Fruit fly (Drosophila melanogaster): ENCODE results near the gene CG3698.

The CG3698 gene

DNA sequence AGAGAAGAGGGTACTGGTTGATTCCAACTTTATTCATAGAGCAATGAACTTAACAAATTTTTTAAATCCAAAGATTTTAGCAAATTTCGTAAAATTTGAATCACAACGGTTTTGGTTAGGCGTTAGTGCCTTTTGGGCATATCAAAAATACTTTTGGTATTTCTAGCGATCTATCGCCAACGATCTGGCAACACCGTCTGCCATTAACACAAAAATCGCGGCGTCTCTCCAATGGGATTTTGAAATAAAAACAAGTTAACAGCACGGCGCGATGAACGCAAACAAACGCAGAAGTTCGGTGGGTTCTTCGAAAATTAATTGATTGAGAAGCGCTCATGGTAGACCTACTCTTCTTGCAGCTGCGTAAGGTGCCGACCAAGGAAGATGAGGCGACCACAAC lies 2.0 kb upstream of the CG3698 start, which contains the start of gene Spc105R (continued):
- TF ChIP-seq sim (GFP tag; IDR thresholded peaks at IDR 0.05), result no peak
- no peak for TF ChIP-seq scrt (GFP tag; optimal IDR thresholded peaks at IDR 0.05)
- TF ChIP-seq CG2116 (GFP tag; optimal IDR thresholded peaks at IDR 0.05), result peak; percentile 32
- TF ChIP-seq CG6654 (GFP tag; optimal IDR thresholded peaks at IDR 0.05), result no peak
- TF ChIP-seq Poxn (GFP tag; IDR thresholded peaks at IDR 0.05), result no peak
- no peak for TF ChIP-seq Rfx (GFP tag; IDR thresholded peaks at IDR 0.05)
- TF ChIP-seq gem (tag; optimal IDR thresholded peaks at IDR 0.05), result no peak
- no peak for TF ChIP-seq Adf1 (GFP tag; IDR thresholded peaks at IDR 0.05)
- no peak for TF ChIP-seq CG12744 (GFP tag; optimal IDR thresholded peaks at IDR 0.05)
- no peak for TF ChIP-seq sna (GFP tag; IDR thresholded peaks at IDR 0.05; ENCODE audit: partially characterized antibody)
- TF ChIP-seq CG6683 (GFP tag; optimal IDR thresholded peaks at IDR 0.05), result no peak
- TF ChIP-seq chif (GFP tag; optimal IDR thresholded peaks at IDR 0.05), result no peak
- peak; percentile 47 for TF ChIP-seq Sin3A (optimal IDR thresholded peaks at IDR 0.05)
- TF ChIP-seq CG13123 (GFP tag; optimal IDR thresholded peaks at IDR 0.05), result no peak
- TF ChIP-seq CG15601 (tag; optimal IDR thresholded peaks at IDR 0.05), result no peak
- TF ChIP-seq CG17612 (GFP tag; IDR thresholded peaks at IDR 0.05), result no peak
- TF ChIP-seq fd96Cb (tag; optimal IDR thresholded peaks at IDR 0.05), result no peak
- no peak for TF ChIP-seq yki (optimal IDR thresholded peaks at IDR 0.05)
- no peak for TF ChIP-seq Hey (tag; optimal IDR thresholded peaks at IDR 0.05)
- TF ChIP-seq CrebB (tag; optimal IDR thresholded peaks at IDR 0.05), result no peak
- TF ChIP-seq Taf1 (GFP tag; IDR thresholded peaks at IDR 0.05), result no peak
- TF ChIP-seq CG9876 (GFP tag; optimal IDR thresholded peaks at IDR 0.05), result no peak
- peak in 1 of 3 experiments; percentile 9 for TF ChIP-seq Stat92E (GFP tag; optimal IDR thresholded peaks at IDR 0.05)
- no peak; the same call in 1 of the 2 replicates for TF ChIP-seq bbx (GFP tag; IDR thresholded peaks at IDR 0.05; ENCODE audit: partially characterized antibody)
- TF ChIP-seq bowl (GFP tag; IDR thresholded peaks at IDR 0.05), result no peak
- no peak for TF ChIP-seq CG2889 (GFP tag; IDR thresholded peaks at IDR 0.05)
- TF ChIP-seq ind (GFP tag; optimal IDR thresholded peaks at IDR 0.05), result no peak
- no peak for TF ChIP-seq gcm2 (GFP tag; optimal IDR thresholded peaks at IDR 0.05)
- no peak for TF ChIP-seq fd64A (GFP tag; optimal IDR thresholded peaks at IDR 0.05)
- TF ChIP-seq ase (GFP tag; IDR thresholded peaks at IDR 0.05), result no peak
- no peak for TF ChIP-seq CG8290 (GFP tag; optimal IDR thresholded peaks at IDR 0.05)
- no peak for TF ChIP-seq CG8290 (tag; optimal IDR thresholded peaks at IDR 0.05)
- peak; percentile 90 for TF ChIP-seq E2f2 (GFP tag; IDR thresholded peaks at IDR 0.05)
- TF ChIP-seq CG10431 (GFP tag; optimal IDR thresholded peaks at IDR 0.05), result no peak
- peak; percentile 56; the same call in 1 of the 2 replicates for TF ChIP-seq CG13287 (GFP tag; IDR thresholded peaks at IDR 0.05; ENCODE audit: partially characterized antibody)
- no peak for TF ChIP-seq CG7271 (tag; optimal IDR thresholded peaks at IDR 0.05)
- no peak for TF ChIP-seq NfI (GFP tag; optimal IDR thresholded peaks at IDR 0.05)
- no peak for TF ChIP-seq CG43689 (GFP tag; IDR thresholded peaks at IDR 0.05)
- no peak for TF ChIP-seq CG12155 (GFP tag; optimal IDR thresholded peaks at IDR 0.05)
- no peak for TF ChIP-seq B-H2 (GFP tag; optimal IDR thresholded peaks at IDR 0.05)
- 0 out of 3 replicates have a peak, but pooled peaks have one; percentile 12 for TF ChIP-seq knrl (GFP tag; IDR thresholded peaks at IDR 0.05; ENCODE audit: partially characterized antibody)
- no peak for TF ChIP-seq Vsx1 (GFP tag; optimal IDR thresholded peaks at IDR 0.05)
- TF ChIP-seq h (optimal IDR thresholded peaks at IDR 0.05), result no peak
- no peak for TF ChIP-seq CG16813 (GFP tag; IDR thresholded peaks at IDR 0.05; ENCODE audit: partially characterized antibody)
- no peak for TF ChIP-seq CG11696 (GFP tag; IDR thresholded peaks at IDR 0.05)
- TF ChIP-seq az2 (GFP tag; optimal IDR thresholded peaks at IDR 0.05), result no peak
- no peak for TF ChIP-seq CG2875 (GFP tag; optimal IDR thresholded peaks at IDR 0.05)
- TF ChIP-seq CG14441 (GFP tag; IDR thresholded peaks at IDR 0.05), result no peak
- no peak for TF ChIP-seq CG3281 (GFP tag; optimal IDR thresholded peaks at IDR 0.05)
- no peak for TF ChIP-seq CG30020 (tag; optimal IDR thresholded peaks at IDR 0.05)
- no peak for TF ChIP-seq HLHmδ (GFP tag; optimal IDR thresholded peaks at IDR 0.05)
- no peak for TF ChIP-seq Deaf1 (tag; optimal IDR thresholded peaks at IDR 0.05)
- TF ChIP-seq unc-4 (GFP tag; IDR thresholded peaks at IDR 0.05; ENCODE audit: partially characterized antibody), result peak; percentile 50

All from whole organism, embryonic.